Worm (Caenorhabditis elegans): ENCODE data around the gene H01G02.1.

ce11 chrIV:11793170-11793569 is 10.8 kb downstream of the H01G02.1 start:
- TF ChIP-seq nhr-11 (tag; optimal IDR thresholded peaks at IDR 0.05), result no peak
- TF ChIP-seq eyg-1 (tag; optimal IDR thresholded peaks at IDR 0.05), result no peak
- TF ChIP-seq unc-3 (GFP tag; conservative IDR thresholded peaks at IDR 0.05), result no peak
- TF ChIP-seq unc-3 (tag; optimal IDR thresholded peaks at IDR 0.05), result no peak
- TF ChIP-seq fkh-10 (GFP tag; optimal IDR thresholded peaks at IDR 0.05), result no peak
- no peak for TF ChIP-seq mec-3 (tag; optimal IDR thresholded peaks at IDR 0.05; ENCODE audit: borderline replicate concordance)
- TF ChIP-seq ama-1 (optimal IDR thresholded peaks at IDR 0.05), result no peak
- no peak for TF ChIP-seq nfya-1 (tag; optimal IDR thresholded peaks at IDR 0.05)
- TF ChIP-seq pha-4 (tag; optimal IDR thresholded peaks at IDR 0.05), result no peak
- no peak for TF ChIP-seq hlh-8 (tag; optimal IDR thresholded peaks at IDR 0.05)
- TF ChIP-seq pha-2 (tag; optimal IDR thresholded peaks at IDR 0.05), result no peak
- TF ChIP-seq ets-4 (tag; optimal IDR thresholded peaks at IDR 0.05), result no peak
- no peak for TF ChIP-seq pqm-1 (tag; optimal IDR thresholded peaks at IDR 0.05)
- no peak for TF ChIP-seq ceh-9 (tag; optimal IDR thresholded peaks at IDR 0.05)

Measured in whole organism, late embryonic.